In the genomic region with DNA sequence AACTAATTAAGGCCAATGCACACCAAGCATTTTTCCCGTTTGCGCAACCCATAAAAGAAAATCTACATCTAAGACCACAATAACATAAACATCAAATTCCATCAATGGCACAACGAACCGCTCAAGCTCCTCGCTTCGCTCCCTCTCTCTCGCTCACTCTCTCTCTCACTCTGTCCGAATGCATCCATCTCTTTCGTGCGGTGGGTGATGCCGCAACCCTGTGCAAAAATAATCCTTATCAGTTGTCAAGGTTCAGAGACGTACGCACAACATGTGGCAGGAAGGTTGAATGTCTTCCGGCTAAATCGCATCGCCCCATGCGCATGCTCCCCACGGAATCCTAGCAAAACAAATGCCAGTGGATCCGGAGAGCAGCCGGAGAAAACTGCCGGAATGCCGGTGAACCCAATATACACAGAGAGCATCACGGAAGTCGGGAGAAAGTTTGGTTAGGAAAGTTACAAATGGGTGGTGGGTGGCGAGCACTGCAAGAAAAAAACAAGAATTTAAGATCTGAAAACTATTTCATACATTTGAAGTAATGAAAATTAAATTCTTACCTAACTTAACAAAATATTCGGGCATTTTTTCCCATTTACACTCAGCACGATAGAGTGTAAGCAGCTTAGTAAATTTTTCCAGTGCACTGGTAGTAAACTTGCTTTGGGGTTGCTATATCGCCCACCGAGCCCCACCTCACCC, we compare ENCODE assay signal across 1 fruit fly cellular context.
TF ChIP-seq lines count a peak whose summit lies in the region.

No protein-coding gene starts in this region.

TF ChIP-seq in whole organism, embryonic, 481 proteins besides CTCF, POLR2A, EP300 and RAD21 (continued from another document and continues in another):
- TF ChIP-seq CG11398 (GFP tag; optimal IDR thresholded peaks at IDR 0.05; lab: Kevin White, UChicago) (peak; percentile 80), bcd (GFP tag; optimal IDR thresholded peaks at IDR 0.05; lab: Kevin White, UChicago) (peak; percentile 94), pb (GFP tag; optimal IDR thresholded peaks at IDR 0.05; lab: Kevin White, UChicago) (peak; percentile 79), slou (GFP tag; optimal IDR thresholded peaks at IDR 0.05; lab: Kevin White, UChicago) (peak; percentile 94), Kr (GFP tag; optimal IDR thresholded peaks at IDR 0.05; lab: Kevin White, UChicago) (no peak), CG18476 (GFP tag; optimal IDR thresholded peaks at IDR 0.05; lab: Kevin White, UChicago) (peak; percentile 77), CG12071 (GFP tag; optimal IDR thresholded peaks at IDR 0.05; lab: Kevin White, UChicago) (peak; percentile 95), HHEX (GFP tag; optimal IDR thresholded peaks at IDR 0.05; lab: Kevin White, UChicago) (peak; percentile 96), kah (GFP tag; optimal IDR thresholded peaks at IDR 0.05; lab: Kevin White, UChicago) (peak; percentile 78), ATbp (GFP tag; optimal IDR thresholded peaks at IDR 0.05; lab: Kevin White, UChicago) (peak; percentile 93), pho (GFP tag; optimal IDR thresholded peaks at IDR 0.05; lab: Kevin White, UChicago) (peak; percentile 94), pita (GFP tag; optimal IDR thresholded peaks at IDR 0.05; lab: Kevin White, UChicago) (no peak), Aef1 (GFP tag; IDR thresholded peaks at IDR 0.05; lab: Robert Waterston, UW) (peak; percentile 95), ftz-f1 (GFP tag; optimal IDR thresholded peaks at IDR 0.05; lab: Kevin White, UChicago) (no peak), CG31365 (tag; optimal IDR thresholded peaks at IDR 0.05; lab: Kevin White, UChicago) (peak; percentile 89), CG17359 (tag; optimal IDR thresholded peaks at IDR 0.05; lab: Kevin White, UChicago) (peak; percentile 96), hth (optimal IDR thresholded peaks at IDR 0.05; lab: Kevin White, UChicago) (no peak), stwl (tag; optimal IDR thresholded peaks at IDR 0.05; lab: Kevin White, UChicago) (no peak), CG6791 (GFP tag; IDR thresholded peaks at IDR 0.05; lab: Robert Waterston, UW; ENCODE audit: partially characterized antibody) (no peak), CG2875 (GFP tag; optimal IDR thresholded peaks at IDR 0.05; lab: Kevin White, UChicago) (peak; percentile 86), gro (GFP tag; optimal IDR thresholded peaks at IDR 0.05; lab: Kevin White, UChicago) (peak; percentile 90), br (optimal IDR thresholded peaks at IDR 0.05; lab: Kevin White, UChicago) (no peak), hbn (GFP tag; IDR thresholded peaks at IDR 0.05; lab: Robert Waterston, UW; ENCODE audit: partially characterized antibody) (no peak), Gug (GFP tag; IDR thresholded peaks at IDR 0.05; lab: Robert Waterston, UW) (peak; percentile 95), gt (GFP tag; IDR thresholded peaks at IDR 0.05; lab: Robert Waterston, UW) (peak; percentile 69), scrt (GFP tag; optimal IDR thresholded peaks at IDR 0.05; lab: Kevin White, UChicago) (peak; percentile 93), fd64A (GFP tag; optimal IDR thresholded peaks at IDR 0.05; lab: Kevin White, UChicago) (peak; percentile 60), cas (GFP tag; IDR thresholded peaks at IDR 0.05; lab: Robert Waterston, UW) (peak; percentile 82), Mes4 (GFP tag; optimal IDR thresholded peaks at IDR 0.05; lab: Kevin White, UChicago) (peak; percentile 76), repo (GFP tag; optimal IDR thresholded peaks at IDR 0.05; lab: Kevin White, UChicago) (peak; percentile 87), kni (GFP tag; optimal IDR thresholded peaks at IDR 0.05; lab: Kevin White, UChicago) (peak; percentile 53), CG32767 (GFP tag; IDR thresholded peaks at IDR 0.05; lab: Robert Waterston, UW) (peak; percentile 92), CG9876 (GFP tag; optimal IDR thresholded peaks at IDR 0.05; lab: Kevin White, UChicago) (peak; percentile 88), Nf-YA (GFP tag; IDR thresholded peaks at IDR 0.05; lab: Robert Waterston, UW) (peak; percentile 89), zfh1 (GFP tag; IDR thresholded peaks at IDR 0.05; lab: Robert Waterston, UW) (peak; percentile 90), CG10321 (GFP tag; IDR thresholded peaks at IDR 0.05; lab: Robert Waterston, UW) (peak; percentile 72), amos (GFP tag; IDR thresholded peaks at IDR 0.05; lab: Robert Waterston, UW; ENCODE audit: partially characterized antibody) (no peak), p53 (GFP tag; optimal IDR thresholded peaks at IDR 0.05; lab: Kevin White, UChicago) (peak; percentile 14), CrebB (tag; optimal IDR thresholded peaks at IDR 0.05; lab: Kevin White, UChicago) (peak; percentile 94), Oaz (GFP tag; IDR thresholded peaks at IDR 0.05; lab: Robert Waterston, UW) (peak; percentile 92), CG12942 (GFP tag; optimal IDR thresholded peaks at IDR 0.05; lab: Kevin White, UChicago) (peak; percentile 91), CG6175 (GFP tag; IDR thresholded peaks at IDR 0.05; lab: Robert Waterston, UW) (peak; percentile 84; the same call in 2 of the 3 replicates), Ada2b (GFP tag; IDR thresholded peaks at IDR 0.05; lab: Robert Waterston, UW) (peak; percentile 96), pnt (GFP tag; optimal IDR thresholded peaks at IDR 0.05; lab: Kevin White, UChicago) (peak; percentile 81), CG12104 (GFP tag; optimal IDR thresholded peaks at IDR 0.05; lab: Kevin White, UChicago) (peak; percentile 89), CG43689 (GFP tag; IDR thresholded peaks at IDR 0.05; lab: Robert Waterston, UW) (peak; percentile 84), onecut (GFP tag; IDR thresholded peaks at IDR 0.05; lab: Robert Waterston, UW) (peak; percentile 90), Jarid2 (GFP tag; optimal IDR thresholded peaks at IDR 0.05; lab: Kevin White, UChicago) (peak; percentile 75), bigmax (GFP tag; optimal IDR thresholded peaks at IDR 0.05; lab: Kevin White, UChicago) (peak; percentile 67), sima (GFP tag; optimal IDR thresholded peaks at IDR 0.05; lab: Kevin White, UChicago) (peak; percentile 27), CG14965 (GFP tag; optimal IDR thresholded peaks at IDR 0.05; lab: Kevin White, UChicago; ENCODE audit: borderline replicate concordance) (peak; percentile 46), Taf1 (GFP tag; IDR thresholded peaks at IDR 0.05; lab: Robert Waterston, UW) (peak; percentile 96), CG14014 (GFP tag; IDR thresholded peaks at IDR 0.05; lab: Robert Waterston, UW) (peak; percentile 97), NK7.1 (GFP tag; optimal IDR thresholded peaks at IDR 0.05; lab: Kevin White, UChicago) (peak; percentile 72), CG8765 (GFP tag; IDR thresholded peaks at IDR 0.05; lab: Robert Waterston, UW) (peak; percentile 82; the same call in 1 of the 2 replicates), Hand (GFP tag; optimal IDR thresholded peaks at IDR 0.05; lab: Kevin White, UChicago) (peak; percentile 98), ac (GFP tag; optimal IDR thresholded peaks at IDR 0.05; lab: Kevin White, UChicago) (no peak), Elba2 (GFP tag; optimal IDR thresholded peaks at IDR 0.05; lab: Kevin White, UChicago) (no peak), ewg (GFP tag; optimal IDR thresholded peaks at IDR 0.05; lab: Kevin White, UChicago) (peak; percentile 85), zf30C (GFP tag; optimal IDR thresholded peaks at IDR 0.05; lab: Kevin White, UChicago) (peak; percentile 77), CG9932 (GFP tag; IDR thresholded peaks at IDR 0.05; lab: Robert Waterston, UW) (peak; percentile 96), Nf-YB (GFP tag; optimal IDR thresholded peaks at IDR 0.05; lab: Kevin White, UChicago) (peak; percentile 74), Abd-B (GFP tag; optimal IDR thresholded peaks at IDR 0.05; lab: Kevin White, UChicago) (peak; percentile 83), H2.0 (GFP tag; IDR thresholded peaks at IDR 0.05; lab: Robert Waterston, UW) (peak; percentile 95), CG3065 (GFP tag; optimal IDR thresholded peaks at IDR 0.05; lab: Kevin White, UChicago) (peak; percentile 47), Trl (optimal IDR thresholded peaks at IDR 0.05; lab: Kevin White, UChicago) (peak; percentile 17 to 60), Trl (GFP tag; optimal IDR thresholded peaks at IDR 0.05; lab: Kevin White, UChicago) (peak; percentile 78), lmd (GFP tag; IDR thresholded peaks at IDR 0.05; lab: Robert Waterston, UW) (peak; percentile 95), Med (GFP tag; lab: Kevin White, UChicago) (peak; percentile 99), CG11560 (tag; IDR thresholded peaks at IDR 0.05; lab: Robert Waterston, UW) (peak; percentile 83), MESR4 (GFP tag; optimal IDR thresholded peaks at IDR 0.05; lab: Kevin White, UChicago) (peak; percentile 33), inv (GFP tag; IDR thresholded peaks at IDR 0.05; lab: Robert Waterston, UW; ENCODE audit: partially characterized antibody) (no peak), vnd (GFP tag; IDR thresholded peaks at IDR 0.05; lab: Robert Waterston, UW; ENCODE audit: partially characterized antibody) (no peak), NfI (GFP tag; optimal IDR thresholded peaks at IDR 0.05; lab: Kevin White, UChicago) (peak; percentile 95), tx (GFP tag; optimal IDR thresholded peaks at IDR 0.05; lab: Kevin White, UChicago) (peak; percentile 88), Opbp (GFP tag; IDR thresholded peaks at IDR 0.05; lab: Robert Waterston, UW; ENCODE audit: partially characterized antibody) (no peak), Optix (GFP tag; IDR thresholded peaks at IDR 0.05; lab: Robert Waterston, UW) (peak; percentile 92), CG14710 (tag; optimal IDR thresholded peaks at IDR 0.05; lab: Kevin White, UChicago) (peak; percentile 74), Dad (GFP tag; optimal IDR thresholded peaks at IDR 0.05; lab: Kevin White, UChicago) (peak; percentile 71), ssp (GFP tag; IDR thresholded peaks at IDR 0.05; lab: Robert Waterston, UW) (peak; percentile 85), tup (GFP tag; optimal IDR thresholded peaks at IDR 0.05; lab: Kevin White, UChicago) (peak; percentile 80), CG1603 (tag; optimal IDR thresholded peaks at IDR 0.05; lab: Kevin White, UChicago) (peak; percentile 94), Sox100B (GFP tag; optimal IDR thresholded peaks at IDR 0.05; lab: Kevin White, UChicago) (peak; percentile 88), Oli (tag; optimal IDR thresholded peaks at IDR 0.05; lab: Kevin White, UChicago) (peak; percentile 93), Sry-β (GFP tag; optimal IDR thresholded peaks at IDR 0.05; lab: Kevin White, UChicago) (no peak), bsh (GFP tag; optimal IDR thresholded peaks at IDR 0.05; lab: Kevin White, UChicago) (peak in 1 of 2 experiments; percentile 94), NFAT (GFP tag; IDR thresholded peaks at IDR 0.05; lab: Robert Waterston, UW) (peak; percentile 90), CG8359 (GFP tag; optimal IDR thresholded peaks at IDR 0.05; lab: Kevin White, UChicago; ENCODE audit: borderline replicate concordance) (peak; percentile 72), CoRest (tag; optimal IDR thresholded peaks at IDR 0.05; lab: Kevin White, UChicago) (peak; percentile 93), HLHmδ (GFP tag; optimal IDR thresholded peaks at IDR 0.05; lab: Kevin White, UChicago) (no peak), lilli (GFP tag; optimal IDR thresholded peaks at IDR 0.05; lab: Kevin White, UChicago) (peak; percentile 92), gcm (GFP tag; optimal IDR thresholded peaks at IDR 0.05; lab: Kevin White, UChicago) (peak; percentile 78), CG10431 (GFP tag; optimal IDR thresholded peaks at IDR 0.05; lab: Kevin White, UChicago) (peak; percentile 42), CG16815 (GFP tag; optimal IDR thresholded peaks at IDR 0.05; lab: Kevin White, UChicago) (peak; percentile 80), CG4820 (GFP tag; optimal IDR thresholded peaks at IDR 0.05; lab: Kevin White, UChicago) (peak; percentile 93), Drgx (GFP tag; IDR thresholded peaks at IDR 0.05; lab: Robert Waterston, UW) (peak; percentile 86), CG33213 (GFP tag; optimal IDR thresholded peaks at IDR 0.05; lab: Kevin White, UChicago) (peak; percentile 80), lab (GFP tag; optimal IDR thresholded peaks at IDR 0.05; lab: Kevin White, UChicago) (peak; percentile 99), CG4707 (GFP tag; optimal IDR thresholded peaks at IDR 0.05; lab: Kevin White, UChicago) (peak; percentile 61), CG13894 (tag; optimal IDR thresholded peaks at IDR 0.05; lab: Kevin White, UChicago) (peak; percentile 97), vvl (GFP tag; IDR thresholded peaks at IDR 0.05; lab: Robert Waterston, UW) (peak; percentile 96), Hr3 (GFP tag; optimal IDR thresholded peaks at IDR 0.05; lab: Kevin White, UChicago) (peak; percentile 91), Lhr (GFP tag; optimal IDR thresholded peaks at IDR 0.05; lab: Kevin White, UChicago) (peak; percentile 62), h (optimal IDR thresholded peaks at IDR 0.05; lab: Kevin White, UChicago) (no peak), CG4854 (GFP tag; optimal IDR thresholded peaks at IDR 0.05; lab: Kevin White, UChicago) (peak; percentile 73), cwo (GFP tag; optimal IDR thresholded peaks at IDR 0.05; lab: Kevin White, UChicago) (peak; percentile 95), crol (GFP tag; IDR thresholded peaks at IDR 0.05; lab: Robert Waterston, UW) (peak; percentile 87), Max (GFP tag; optimal IDR thresholded peaks at IDR 0.05; lab: Kevin White, UChicago) (peak; percentile 65), CG2202 (tag; optimal IDR thresholded peaks at IDR 0.05; lab: Kevin White, UChicago) (peak; percentile 55), CG12744 (GFP tag; optimal IDR thresholded peaks at IDR 0.05; lab: Kevin White, UChicago) (peak; percentile 67), MTF-1 (GFP tag; optimal IDR thresholded peaks at IDR 0.05; lab: Kevin White, UChicago; ENCODE audit: borderline replicate concordance) (peak; percentile 79), CG16813 (GFP tag; IDR thresholded peaks at IDR 0.05; lab: Robert Waterston, UW; ENCODE audit: partially characterized antibody) (no peak), CG3847 (GFP tag; IDR thresholded peaks at IDR 0.05; lab: Robert Waterston, UW) (peak; percentile 96), CG34422 (GFP tag; IDR thresholded peaks at IDR 0.05; lab: Robert Waterston, UW) (peak; percentile 93), psq (GFP tag; optimal IDR thresholded peaks at IDR 0.05; lab: Kevin White, UChicago) (peak; percentile 54), peb (GFP tag; IDR thresholded peaks at IDR 0.05; lab: Robert Waterston, UW) (peak; percentile 89), CG15601 (tag; optimal IDR thresholded peaks at IDR 0.05; lab: Kevin White, UChicago) (peak; percentile 84), Chrac-16 (GFP tag; optimal IDR thresholded peaks at IDR 0.05; lab: Kevin White, UChicago) (peak; percentile 86), Hr39 (optimal IDR thresholded peaks at IDR 0.05; lab: Kevin White, UChicago) (no peak), CG8944 (GFP tag; optimal IDR thresholded peaks at IDR 0.05; lab: Kevin White, UChicago) (peak; percentile 83), CG12236 (GFP tag; optimal IDR thresholded peaks at IDR 0.05; lab: Kevin White, UChicago) (peak; percentile 55), GATAe (GFP tag; conservative IDR thresholded peaks at IDR 0.05; lab: Robert Waterston, UW) (peak; percentile 84)
